Fruit fly (Drosophila melanogaster) whole organism, embryonic: ENCODE measurements around the gene idc.

Experiments
- CG11247 ChIP-seq: fragments of 200-800 bp; sonication (Bioruptor generic); IDR thresholded peaks from 2 replicates; pipeline ENCODE4 v1.3.6; 2022; ENCODE audit warnings: missing biosample characterization, missing genetic modification characterization
- CG12071 ChIP-seq: fragments of 200-800 bp; sonication (Bioruptor generic); optimal IDR thresholded peaks from 3 replicates; lab custom pipeline; 2018; ENCODE audit warnings: missing biosample characterization, mild to moderate bottlenecking, missing genetic modification characterization
- CG13123 ChIP-seq: fragments of 200-800 bp; sonication (Bioruptor generic); optimal IDR thresholded peaks from 2 replicates; lab custom pipeline; 2016; ENCODE audit warnings: missing biosample characterization, missing genetic modification characterization
- CG15601 ChIP-seq: fragments of 200-800 bp; sonication (Bioruptor generic); optimal IDR thresholded peaks from 3 replicates; lab custom pipeline; 2019; ENCODE audit warnings: missing biosample characterization, mild to moderate bottlenecking, missing genetic modification characterization, moderate library complexity
- CG16779 ChIP-seq: fragments of 200-800 bp; sonication (Bioruptor generic); IDR thresholded peaks from 2 replicates; pipeline ENCODE4 v1.3.6; 2022; ENCODE audit warnings: missing biosample characterization, missing genetic modification characterization
- CG17612 ChIP-seq: fragments of 200-800 bp; sonication (Bioruptor generic); IDR thresholded peaks from 2 replicates; pipeline ENCODE4 v1.3.6; 2022; ENCODE audit warnings: missing biosample characterization, missing genetic modification characterization
- CG17829 ChIP-seq: fragments of 200-800 bp; optimal IDR thresholded peaks from 2 replicates; lab custom pipeline; 2019; ENCODE audit warnings: missing biosample characterization, mild to moderate bottlenecking, missing genetic modification characterization, moderate library complexity
- CG1832 ChIP-seq: fragments of 200-800 bp; sonication (Bioruptor generic); optimal IDR thresholded peaks from 2 replicates; lab custom pipeline; 2017; ENCODE audit warnings: missing biosample characterization, mild to moderate bottlenecking, missing genetic modification characterization, inconsistent platforms
- CG2116 ChIP-seq: fragments of 200-800 bp; sonication (Bioruptor generic); optimal IDR thresholded peaks from 3 replicates; lab custom pipeline; 2018; ENCODE audit warnings: missing biosample characterization, mild to moderate bottlenecking, missing genetic modification characterization
- CG2120 ChIP-seq: fragments of 200-800 bp; sonication (Bioruptor generic); optimal IDR thresholded peaks from 3 replicates; lab custom pipeline; 2016; ENCODE audit warnings: missing biosample characterization, missing genetic modification characterization
- CG2129 ChIP-seq: fragments of 200-800 bp; sonication (Bioruptor generic); IDR thresholded peaks from 2 replicates; pipeline ENCODE4 v1.3.6; 2022; ENCODE audit warnings: missing biosample characterization, missing genetic modification characterization; ENCODE audit not compliant: partially characterized antibody
- CG2875 ChIP-seq: fragments of 200-800 bp; sonication (Bioruptor generic); optimal IDR thresholded peaks from 2 replicates; lab custom pipeline; 2017; ENCODE audit warnings: missing biosample characterization, mild to moderate bottlenecking, missing genetic modification characterization, missing genetic modification reagents
- CG31224 ChIP-seq: fragments of 200-800 bp; sonication (Bioruptor generic); IDR thresholded peaks from 2 replicates; pipeline ENCODE4 v1.3.6; 2022; ENCODE audit warnings: missing biosample characterization, missing genetic modification characterization
- CG3847 ChIP-seq: fragments of 200-800 bp; sonication (Bioruptor generic); IDR thresholded peaks from 2 replicates; pipeline ENCODE4 v1.3.6; 2022; ENCODE audit warnings: missing biosample characterization, missing genetic modification characterization
- CG3995 ChIP-seq: fragments of 200-800 bp; sonication (Bioruptor generic); optimal IDR thresholded peaks from 3 replicates; lab custom pipeline; 2016; ENCODE audit warnings: missing biosample characterization, missing genetic modification characterization
- CG4328 ChIP-seq: fragments of 200-800 bp; sonication (Bioruptor generic); optimal IDR thresholded peaks from 3 replicates; lab custom pipeline; 2017; ENCODE audit warnings: missing biosample characterization, missing genetic modification reagents, missing genetic modification characterization
- CG6765 ChIP-seq: fragments of 200-800 bp; sonication (Bioruptor generic); optimal IDR thresholded peaks from 3 replicates; lab custom pipeline; 2017; ENCODE audit warnings: missing biosample characterization, mild to moderate bottlenecking, missing genetic modification characterization
- CG7963 ChIP-seq: fragments of 200-800 bp; sonication (Bioruptor generic); IDR thresholded peaks from 3 replicates; pipeline ENCODE4 v1.3.6; 2022; ENCODE audit warnings: missing biosample characterization, missing genetic modification characterization; ENCODE audit not compliant: partially characterized antibody
- CG9797 ChIP-seq: fragments of 200-800 bp; sonication (Bioruptor generic); optimal IDR thresholded peaks from 3 replicates; lab custom pipeline; 2018; ENCODE audit warnings: missing biosample characterization, mild to moderate bottlenecking, missing genetic modification characterization
- D19A ChIP-seq: fragments of 200-800 bp; optimal IDR thresholded peaks from 3 replicates; lab custom pipeline; 2019; ENCODE audit warnings: missing biosample characterization, mild to moderate bottlenecking, missing genetic modification characterization, moderate library complexity
- Dad ChIP-seq: fragments of 200-800 bp; sonication (Bioruptor generic); optimal IDR thresholded peaks from 3 replicates; lab custom pipeline; 2016; ENCODE audit warnings: missing biosample characterization, missing genetic modification characterization
- Drgx ChIP-seq: fragments of 200-800 bp; sonication (Bioruptor generic); IDR thresholded peaks from 2 replicates; pipeline ENCODE4 v1.3.6; 2022; ENCODE audit warnings: missing biosample characterization, missing genetic modification characterization
- E2f2 ChIP-seq: fragments of 200-800 bp; sonication (Bioruptor generic); IDR thresholded peaks from 2 replicates; pipeline ENCODE4 v1.3.6; 2022; ENCODE audit warnings: missing biosample characterization, missing genetic modification characterization
- GATAe ChIP-seq: fragments of 200-800 bp; sonication (Bioruptor generic); conservative IDR thresholded peaks from 2 replicates; pipeline ENCODE4 v1.3.6; 2022; ENCODE audit warnings: missing biosample characterization, missing genetic modification characterization
- Hmx ChIP-seq: fragments of 200-800 bp; sonication (Bioruptor generic); optimal IDR thresholded peaks from 2 replicates; lab custom pipeline; 2016; ENCODE audit warnings: missing biosample characterization, missing genetic modification characterization
- Hr51 ChIP-seq, 2 experiments: fragments of 200-800 bp; sonication (Bioruptor generic); optimal IDR thresholded peaks; 2 replicates in 1 of 2; 3 replicates in 1 of 2; lab custom pipeline; 2016 to 2018; ENCODE audit warnings: missing biosample characterization in 2 of 2, missing genetic modification characterization in 2 of 2, mild to moderate bottlenecking in 1 of 2, moderate library complexity in 1 of 2
- Lpt ChIP-seq: fragments of >200 bp; optimal IDR thresholded peaks from 2 replicates; lab custom pipeline; 2018; ENCODE audit warnings: missing biosample characterization, missing genetic modification characterization
- Myb ChIP-seq: fragments of 200-800 bp; sonication (Bioruptor generic); optimal IDR thresholded peaks from 2 replicates; lab custom pipeline; 2016; ENCODE audit warnings: missing biosample characterization, missing genetic modification characterization
- Oli ChIP-seq: fragments of 200-800 bp; sonication (Bioruptor generic); optimal IDR thresholded peaks from 2 replicates; lab custom pipeline; 2018; ENCODE audit warnings: missing biosample characterization, mild to moderate bottlenecking, missing genetic modification characterization, moderate library complexity
- Spps ChIP-seq: fragments of 200-800 bp; sonication (Bioruptor generic); optimal IDR thresholded peaks from 2 replicates; lab custom pipeline; 2018; ENCODE audit warnings: missing biosample characterization, mild to moderate bottlenecking, missing genetic modification characterization
- Taf1 ChIP-seq: fragments of 200-800 bp; sonication (Bioruptor generic); IDR thresholded peaks from 2 replicates; pipeline ENCODE4 v1.3.6; 2022; ENCODE audit warnings: missing biosample characterization, missing genetic modification characterization
- aop ChIP-seq: fragments of 200-800 bp; sonication (Bioruptor generic); IDR thresholded peaks from 2 replicates; pipeline ENCODE4 v1.3.6; 2022; ENCODE audit warnings: missing biosample characterization, missing genetic modification characterization
- ato ChIP-seq: fragments of 200-800 bp; sonication (Bioruptor generic); IDR thresholded peaks from 2 replicates; pipeline ENCODE4 v1.3.6; 2022; ENCODE audit warnings: missing biosample characterization, missing genetic modification characterization; ENCODE audit not compliant: partially characterized antibody
- az2 ChIP-seq: fragments of 200-800 bp; sonication (Bioruptor generic); optimal IDR thresholded peaks from 3 replicates; lab custom pipeline; 2016; ENCODE audit warnings: missing biosample characterization, missing genetic modification characterization
- bcd ChIP-seq: fragments of 200-800 bp; sonication (Bioruptor generic); optimal IDR thresholded peaks from 2 replicates; lab custom pipeline; 2017; ENCODE audit warnings: missing biosample characterization, mild to moderate bottlenecking, missing genetic modification characterization
- chinmo ChIP-seq: fragments of 200-800 bp; sonication (Bioruptor generic); IDR thresholded peaks from 4 replicates; pipeline ENCODE4 v1.3.6; 2022; ENCODE audit warnings: missing biosample characterization, missing genetic modification characterization; ENCODE audit not compliant: partially characterized antibody
- dimm ChIP-seq: fragments of 200-800 bp; sonication (Bioruptor generic); IDR thresholded peaks from 2 replicates; pipeline ENCODE4 v1.3.6; 2022; ENCODE audit warnings: missing biosample characterization, missing genetic modification characterization
- dpn ChIP-seq, 2 experiments: fragments of 200-800 bp; sonication (Bioruptor generic); optimal IDR thresholded peaks; 3 replicates each; lab custom pipeline; 2016; ENCODE audit warnings: missing biosample characterization in 2 of 2, missing genetic modification characterization in 2 of 2
- gro ChIP-seq: fragments of 200-800 bp; sonication (Bioruptor generic); optimal IDR thresholded peaks from 2 replicates; lab custom pipeline; 2016; ENCODE audit warnings: missing biosample characterization, missing genetic modification characterization
- inv ChIP-seq: fragments of 200-800 bp; sonication (Bioruptor generic); IDR thresholded peaks from 2 replicates; pipeline ENCODE4 v1.3.6; 2022; ENCODE audit warnings: missing biosample characterization, missing genetic modification characterization; ENCODE audit not compliant: partially characterized antibody
- lbe ChIP-seq: fragments of 200-800 bp; sonication (Bioruptor generic); optimal IDR thresholded peaks from 2 replicates; lab custom pipeline; 2016; ENCODE audit warnings: missing biosample characterization, mild to moderate bottlenecking, missing genetic modification characterization
- lola ChIP-seq, 3 experiments: fragments of >200 bp in 2 of 3; fragments of 200-800 bp in 1 of 3; sonication (Bioruptor generic) in 1 of 3; optimal IDR thresholded peaks; 2 replicates each; lab custom pipeline; 2017 to 2019; ENCODE audit warnings: missing biosample characterization in 3 of 3, missing genetic modification characterization in 3 of 3, mild to moderate bottlenecking in 1 of 3, moderate library complexity in 1 of 3
- maf-S ChIP-seq: fragments of 200-800 bp; sonication (Bioruptor generic); optimal IDR thresholded peaks from 2 replicates; lab custom pipeline; 2016; ENCODE audit warnings: missing biosample characterization, missing genetic modification characterization
- mirr ChIP-seq: fragments of 200-800 bp; sonication (Bioruptor generic); optimal IDR thresholded peaks from 3 replicates; lab custom pipeline; 2018; ENCODE audit warnings: missing biosample characterization, mild to moderate bottlenecking, missing genetic modification characterization
- onecut ChIP-seq: fragments of 200-800 bp; sonication (Bioruptor generic); IDR thresholded peaks from 2 replicates; pipeline ENCODE4 v1.3.6; 2022; ENCODE audit warnings: missing biosample characterization, missing genetic modification characterization
- peb ChIP-seq: fragments of 200-800 bp; sonication (Bioruptor generic); IDR thresholded peaks from 2 replicates; pipeline ENCODE4 v1.3.6; 2022; ENCODE audit warnings: missing biosample characterization, missing genetic modification characterization
- pros ChIP-seq: fragments of 200-800 bp; sonication (Bioruptor generic); optimal IDR thresholded peaks from 3 replicates; lab custom pipeline; 2019; ENCODE audit warnings: missing biosample characterization, mild to moderate bottlenecking, missing genetic modification characterization, moderate library complexity
- sim ChIP-seq: fragments of 200-800 bp; sonication (Bioruptor generic); IDR thresholded peaks from 2 replicates; pipeline ENCODE4 v1.3.6; 2022; ENCODE audit warnings: missing biosample characterization, missing genetic modification characterization
- sima ChIP-seq: fragments of 200-800 bp; sonication (Bioruptor generic); optimal IDR thresholded peaks from 2 replicates; lab custom pipeline; 2016; ENCODE audit warnings: missing biosample characterization, missing genetic modification characterization
- slp2 ChIP-seq: fragments of 200-800 bp; sonication (Bioruptor generic); optimal IDR thresholded peaks from 2 replicates; lab custom pipeline; 2016; ENCODE audit warnings: missing biosample characterization, missing genetic modification characterization
- toy ChIP-seq: fragments of 200-800 bp; sonication (Bioruptor generic); IDR thresholded peaks from 2 replicates; pipeline ENCODE4 v1.3.6; 2022; ENCODE audit warnings: missing biosample characterization, missing genetic modification characterization

The idc gene

DNA sequence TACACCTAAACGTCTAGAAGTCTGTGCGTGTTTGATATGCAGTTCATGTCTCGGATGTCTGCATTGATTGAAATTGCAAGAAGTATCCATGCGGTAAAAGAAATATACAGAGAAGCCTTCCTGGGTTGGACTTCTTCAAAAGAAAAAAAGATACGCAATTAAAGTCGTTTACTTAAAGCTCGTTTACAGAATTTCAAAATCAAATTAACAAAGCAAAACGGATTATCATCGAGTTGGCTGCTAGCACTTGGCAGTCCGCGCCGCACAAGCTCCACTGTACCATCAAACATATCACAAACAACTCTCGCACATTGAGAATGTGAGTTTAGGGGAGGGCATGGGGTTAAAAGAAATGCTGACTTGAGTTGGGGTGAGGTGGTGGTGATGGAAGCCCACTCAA, 33.2 kb upstream of the idc start (continued):
- peak; percentile 37; the same call in 1 of the 2 replicates for TF ChIP-seq peb (GFP tag; lab: Robert Waterston, UW)
- no peak for TF ChIP-seq CG2129 (GFP tag; lab: Robert Waterston, UW)
- no peak for TF ChIP-seq CG17612 (GFP tag; lab: Robert Waterston, UW)
- peak; percentile 80 for TF ChIP-seq CG15601 (tag; lab: Kevin White, UChicago)
- no peak for TF ChIP-seq Hmx (GFP tag; lab: Kevin White, UChicago)
- peak; percentile 64 for TF ChIP-seq Dad
- peak; percentile 78 for TF ChIP-seq CG17829 (tag; lab: Kevin White, UChicago)
- no peak for TF ChIP-seq CG7963 (GFP tag; lab: Robert Waterston, UW)
- TF ChIP-seq CG2116, result no peak
- TF ChIP-seq Hr51 (GFP tag; optimal IDR thresholded peaks at IDR 0.05; lab: Kevin White, UChicago), result peak in 1 of 2 experiments; percentile 68
- no peak for TF ChIP-seq ato (GFP tag; lab: Robert Waterston, UW)
- no peak for TF ChIP-seq sima (GFP tag; lab: Kevin White, UChicago)
- 0 out of 2 replicates have a peak, but pooled peaks have one; percentile 43 for TF ChIP-seq dimm (GFP tag; lab: Robert Waterston, UW)
- TF ChIP-seq CG3995, result no peak
- peak; percentile 34 for TF ChIP-seq CG2120 (GFP tag; lab: Kevin White, UChicago)
- 0 out of 2 replicates have a peak, but pooled peaks have one; percentile 43 for TF ChIP-seq CG16779
- TF ChIP-seq slp2 (GFP tag; lab: Kevin White, UChicago), result peak; percentile 70
- no peak for TF ChIP-seq mirr (GFP tag; lab: Kevin White, UChicago)
- no peak for TF ChIP-seq CG31224 (GFP tag; lab: Robert Waterston, UW)
- TF ChIP-seq CG12071 (GFP tag; lab: Kevin White, UChicago), result peak; percentile 63
- TF ChIP-seq D19A (tag; lab: Kevin White, UChicago), result peak; percentile 65
- peak; percentile 72 for TF ChIP-seq Drgx (GFP tag; lab: Robert Waterston, UW)
- 0 out of 2 replicates have a peak, but pooled peaks have one; percentile 34 for TF ChIP-seq CG3847 (GFP tag; lab: Robert Waterston, UW)
- TF ChIP-seq E2f2 (GFP tag; lab: Robert Waterston, UW), result no peak
- TF ChIP-seq pros (GFP tag; lab: Kevin White, UChicago), result no peak
- peak; percentile 41 for TF ChIP-seq maf-S
- TF ChIP-seq Myb, result peak; percentile 49
- TF ChIP-seq GATAe (GFP tag; lab: Robert Waterston, UW), result no peak
- peak in 1 of 3 experiments; percentile 78 for TF ChIP-seq lola (GFP tag; optimal IDR thresholded peaks at IDR 0.05; lab: Kevin White, UChicago)
- TF ChIP-seq CG6765 (GFP tag; lab: Kevin White, UChicago), result no peak
- TF ChIP-seq Oli, result peak; percentile 84
- TF ChIP-seq inv (GFP tag; lab: Robert Waterston, UW), result no peak
- no peak for TF ChIP-seq gro (GFP tag; lab: Kevin White, UChicago)
- peak; percentile 72 for TF ChIP-seq CG11247 (GFP tag; lab: Robert Waterston, UW)
- TF ChIP-seq az2 (GFP tag; lab: Kevin White, UChicago), result peak; percentile 84
- no peak for TF ChIP-seq CG1832 (GFP tag; lab: Kevin White, UChicago)
- peak; percentile 75 for TF ChIP-seq Spps (tag; lab: Kevin White, UChicago)
- TF ChIP-seq toy, result no peak
- TF ChIP-seq dpn (GFP tag; optimal IDR thresholded peaks at IDR 0.05; lab: Kevin White, UChicago), result peak; percentile 52 to 79
- 0 out of 2 replicates have a peak, but pooled peaks have one; percentile 10 for TF ChIP-seq Taf1
- peak; percentile 75 for TF ChIP-seq CG2875 (GFP tag; lab: Kevin White, UChicago)
- TF ChIP-seq aop (GFP tag; lab: Robert Waterston, UW), result 0 out of 2 replicates have a peak, but pooled peaks have one; percentile 32
- TF ChIP-seq CG9797 (GFP tag; lab: Kevin White, UChicago), result no peak
- no peak for TF ChIP-seq sim (GFP tag; lab: Robert Waterston, UW)
- peak; percentile 28 for TF ChIP-seq CG13123
- no peak for TF ChIP-seq CG4328 (GFP tag; lab: Kevin White, UChicago)
- TF ChIP-seq onecut (GFP tag; lab: Robert Waterston, UW), result peak; percentile 71
- no peak for TF ChIP-seq chinmo (GFP tag; lab: Robert Waterston, UW)
- no peak for TF ChIP-seq lbe (GFP tag; lab: Kevin White, UChicago)
- TF ChIP-seq Lpt (GFP tag; lab: Kevin White, UChicago), result no peak
- TF ChIP-seq bcd (GFP tag; lab: Kevin White, UChicago), result peak; percentile 60
